Worm (Caenorhabditis elegans) whole organism, mixed stage, embryonic: ENCODE data around the gene B0244.9.

Experiments used
- M03D4.4 ChIP-seq: sonication (generic microtip); optimal IDR thresholded peaks from 2 replicates; lab custom pipeline; 2017; ENCODE audit warnings: mild to moderate bottlenecking, missing genetic modification characterization, missing compliant biosample characterization
- bed-3 ChIP-seq: fragments of 200-800 bp; sonication (Bioruptor generic); optimal IDR thresholded peaks from 3 replicates; lab custom pipeline; 2018; ENCODE audit warnings: mild to moderate bottlenecking, missing genetic modification characterization, moderate library complexity, missing compliant biosample characterization
- blmp-1 ChIP-seq: fragments of 150-350 bp; optimal IDR thresholded peaks from 2 replicates; lab custom pipeline; 2014; ENCODE audit warnings: missing biosample characterization, missing genetic modification characterization
- ceh-39 ChIP-seq: fragments of 150-350 bp; optimal IDR thresholded peaks from 2 replicates; lab custom pipeline; 2014; ENCODE audit warnings: missing biosample characterization, missing genetic modification characterization
- ceh-43 ChIP-seq: fragments of 200-800 bp; sonication (Bioruptor generic); optimal IDR thresholded peaks from 2 replicates; lab custom pipeline; 2018; ENCODE audit warnings: mild to moderate bottlenecking, missing genetic modification characterization, moderate library complexity, missing compliant biosample characterization
- ceh-83 ChIP-seq: fragments of 200-800 bp; sonication (Bioruptor generic); optimal IDR thresholded peaks from 2 replicates; lab custom pipeline; 2018; ENCODE audit warnings: mild to moderate bottlenecking, missing genetic modification characterization, missing compliant biosample characterization
- ces-1 ChIP-seq: fragments of 150-350 bp; optimal IDR thresholded peaks from 2 replicates; lab custom pipeline; 2014; ENCODE audit warnings: missing biosample characterization, missing genetic modification reagents, missing genetic modification characterization
- cnd-1 ChIP-seq: fragments of 200-800 bp; sonication (Bioruptor generic); optimal IDR thresholded peaks from 2 replicates; lab custom pipeline; 2018; ENCODE audit warnings: mild to moderate bottlenecking, missing genetic modification characterization, missing compliant biosample characterization
- drap-1 ChIP-seq: fragments of 200-800 bp; sonication (Bioruptor generic); optimal IDR thresholded peaks from 3 replicates; lab custom pipeline; 2018; ENCODE audit warnings: mild to moderate bottlenecking, missing genetic modification characterization, missing compliant biosample characterization
- elt-1 ChIP-seq: sonication (generic microtip); optimal IDR thresholded peaks from 2 replicates; lab custom pipeline; 2017; ENCODE audit warnings: missing genetic modification characterization, mild to moderate bottlenecking, missing compliant biosample characterization, antibody characterized with exemption, moderate library complexity, borderline replicate concordance; ENCODE audit not compliant: insufficient read depth
- elt-3 ChIP-seq: fragments of 150-350 bp; optimal IDR thresholded peaks from 2 replicates; lab custom pipeline; 2014; ENCODE audit warnings: missing biosample characterization, missing genetic modification characterization
- flh-1 ChIP-seq: fragments of 200-800 bp; sonication (Bioruptor generic); optimal IDR thresholded peaks from 2 replicates; lab custom pipeline; 2018; ENCODE audit warnings: mild to moderate bottlenecking, missing genetic modification characterization, moderate library complexity, missing compliant biosample characterization
- ham-2 ChIP-seq: fragments of 200-800 bp; sonication (Bioruptor generic); optimal IDR thresholded peaks from 2 replicates; lab custom pipeline; 2018; ENCODE audit warnings: mild to moderate bottlenecking, missing genetic modification characterization, missing compliant biosample characterization
- hlh-1 ChIP-seq: fragments of 150-350 bp; optimal IDR thresholded peaks from 2 replicates; lab custom pipeline; 2014; ENCODE audit warnings: missing biosample characterization, missing genetic modification reagents, missing genetic modification characterization
- lin-13 ChIP-seq: fragments of 150-350 bp; optimal IDR thresholded peaks from 2 replicates; lab custom pipeline; 2014; ENCODE audit warnings: missing biosample characterization, missing genetic modification characterization
- lin-32 ChIP-seq: fragments of 200-800 bp; sonication (Bioruptor generic); optimal IDR thresholded peaks from 2 replicates; lab custom pipeline; 2018; ENCODE audit warnings: mild to moderate bottlenecking, missing genetic modification characterization, missing compliant biosample characterization
- lsy-2 ChIP-seq: fragments of 150-350 bp; optimal IDR thresholded peaks from 2 replicates; lab custom pipeline; 2014; ENCODE audit warnings: missing biosample characterization, missing genetic modification characterization
- mab-5 ChIP-seq: fragments of 150-350 bp; optimal IDR thresholded peaks from 2 replicates; lab custom pipeline; 2014; ENCODE audit warnings: missing biosample characterization, missing genetic modification characterization
- mep-1 ChIP-seq: fragments of 150-350 bp; optimal IDR thresholded peaks from 2 replicates; lab custom pipeline; 2017; ENCODE audit warnings: missing biosample characterization, missing genetic modification reagents, missing genetic modification characterization, inconsistent platforms
- mls-2 ChIP-seq: sonication (generic microtip); optimal IDR thresholded peaks from 2 replicates; lab custom pipeline; 2016; ENCODE audit warnings: mild to moderate bottlenecking, missing genetic modification characterization, moderate library complexity, missing compliant biosample characterization
- nhr-12 ChIP-seq: fragments of 150-350 bp; optimal IDR thresholded peaks from 2 replicates; lab custom pipeline; 2014; ENCODE audit warnings: missing biosample characterization, missing genetic modification characterization
- nhr-2 ChIP-seq: fragments of 150-350 bp; optimal IDR thresholded peaks from 2 replicates; lab custom pipeline; 2014; ENCODE audit warnings: missing biosample characterization, missing genetic modification characterization
- nhr-237 ChIP-seq: fragments of 150-350 bp; optimal IDR thresholded peaks from 2 replicates; lab custom pipeline; 2014; ENCODE audit warnings: missing biosample characterization, missing genetic modification characterization
- nhr-28 ChIP-seq: fragments of 150-350 bp; optimal IDR thresholded peaks from 2 replicates; lab custom pipeline; 2014; ENCODE audit warnings: missing biosample characterization, missing genetic modification characterization
- nhr-76 ChIP-seq: sonication (generic microtip); optimal IDR thresholded peaks from 2 replicates; lab custom pipeline; 2017; ENCODE audit warnings: missing biosample characterization, missing genetic modification characterization
- pha-4 ChIP-seq: fragments of 150-350 bp; optimal IDR thresholded peaks from 2 replicates; lab custom pipeline; 2018; ENCODE audit warnings: missing biosample characterization, missing genetic modification reagents, missing genetic modification characterization
- sem-2 ChIP-seq: fragments of 200-800 bp; sonication (Bioruptor generic); optimal IDR thresholded peaks from 2 replicates; lab custom pipeline; 2018; ENCODE audit warnings: mild to moderate bottlenecking, missing genetic modification characterization, missing compliant biosample characterization
- snpc-4 ChIP-seq: fragments of 150-350 bp; optimal IDR thresholded peaks from 2 replicates; lab custom pipeline; 2014; ENCODE audit warnings: missing biosample characterization, missing genetic modification characterization
- sptf-1 ChIP-seq: sonication (generic microtip); optimal IDR thresholded peaks from 2 replicates; lab custom pipeline; 2017; ENCODE audit warnings: mild to moderate bottlenecking, missing genetic modification characterization, moderate library complexity, missing compliant biosample characterization
- tbx-8 ChIP-seq: fragments of 200-800 bp; sonication (Bioruptor generic); optimal IDR thresholded peaks from 2 replicates; lab custom pipeline; 2018; ENCODE audit warnings: mild to moderate bottlenecking, missing genetic modification characterization, moderate library complexity, missing compliant biosample characterization
- unc-120 ChIP-seq: sonication (generic microtip); optimal IDR thresholded peaks from 2 replicates; lab custom pipeline; 2017; ENCODE audit warnings: missing genetic modification characterization, missing compliant biosample characterization; ENCODE audit not compliant: poor library complexity, severe bottlenecking
- unc-39 ChIP-seq: fragments of 150-350 bp; optimal IDR thresholded peaks from 2 replicates; lab custom pipeline; 2014; ENCODE audit warnings: missing biosample characterization, missing genetic modification characterization
- unc-62 ChIP-seq: fragments of 150-350 bp; optimal IDR thresholded peaks from 2 replicates; lab custom pipeline; 2014; ENCODE audit warnings: missing biosample characterization, missing genetic modification reagents, missing genetic modification characterization
- zip-8 ChIP-seq: fragments of 150-350 bp; optimal IDR thresholded peaks from 2 replicates; lab custom pipeline; 2014; ENCODE audit warnings: missing biosample characterization, missing genetic modification characterization
- ztf-11 ChIP-seq: fragments of 150-350 bp; optimal IDR thresholded peaks from 2 replicates; lab custom pipeline; 2014; ENCODE audit warnings: missing biosample characterization, missing genetic modification characterization

Gene B0244.9

DNA sequence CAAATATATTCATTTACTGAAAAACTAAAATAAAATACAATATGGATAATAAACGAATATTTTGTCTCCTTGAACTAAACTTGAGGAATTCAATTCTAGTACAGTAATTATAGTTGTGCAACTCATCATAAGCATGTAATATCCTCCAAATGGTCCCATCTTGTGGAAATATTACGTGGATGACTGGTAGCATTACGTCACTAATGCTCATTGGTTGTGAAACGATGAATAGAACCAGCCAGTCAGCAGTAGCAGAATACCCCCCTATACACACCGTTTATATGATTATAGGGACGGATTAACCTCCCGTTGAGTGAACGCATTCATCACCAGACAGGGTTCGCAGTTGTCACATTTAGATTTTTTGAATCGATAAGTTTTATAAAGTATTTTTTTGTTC lies 12.4 kb downstream of the B0244.9 start:
- TF ChIP-seq cnd-1 (tag; lab: Kevin White, UChicago) (no peak), elt-1 (tag; lab: Kevin White, UChicago) (no peak), ces-1 (GFP tag; lab: Kevin White, UChicago) (peak; percentile 26), ceh-43 (GFP tag; lab: Kevin White, UChicago) (no peak), ham-2 (no peak), blmp-1 (tag; lab: Kevin White, UChicago) (no peak), lsy-2 (tag; lab: Kevin White, UChicago) (no peak), nhr-237 (tag; lab: Kevin White, UChicago) (no peak), nhr-12 (tag; lab: Kevin White, UChicago) (no peak), snpc-4 (no peak), lin-32 (GFP tag; lab: Kevin White, UChicago) (no peak), M03D4.4 (tag; lab: Kevin White, UChicago) (no peak), elt-3 (tag; lab: Kevin White, UChicago) (no peak), lin-13 (tag; lab: Kevin White, UChicago) (no peak), ceh-83 (GFP tag; lab: Kevin White, UChicago) (no peak), ceh-39 (peak; percentile 50), sptf-1 (tag; lab: Kevin White, UChicago) (no peak), nhr-2 (tag; lab: Kevin White, UChicago) (peak; percentile 91), mab-5 (tag; lab: Kevin White, UChicago) (no peak), bed-3 (GFP tag; lab: Kevin White, UChicago) (no peak), nhr-28 (tag; lab: Kevin White, UChicago) (no peak), mls-2 (tag; lab: Kevin White, UChicago) (no peak), zip-8 (tag; lab: Kevin White, UChicago) (peak; percentile 89), unc-39 (tag; lab: Kevin White, UChicago) (no peak), unc-62 (GFP tag; lab: Kevin White, UChicago) (peak; percentile 23), sem-2 (no peak), mep-1 (no peak), unc-120 (no peak), tbx-8 (no peak), hlh-1 (no peak), flh-1 (GFP tag; lab: Kevin White, UChicago) (no peak), ztf-11 (tag; lab: Kevin White, UChicago) (peak; percentile 6), pha-4 (tag; lab: Kevin White, UChicago) (no peak), drap-1 (GFP tag; lab: Kevin White, UChicago) (no peak), nhr-76 (tag; lab: Kevin White, UChicago) (no peak)

DNA sequence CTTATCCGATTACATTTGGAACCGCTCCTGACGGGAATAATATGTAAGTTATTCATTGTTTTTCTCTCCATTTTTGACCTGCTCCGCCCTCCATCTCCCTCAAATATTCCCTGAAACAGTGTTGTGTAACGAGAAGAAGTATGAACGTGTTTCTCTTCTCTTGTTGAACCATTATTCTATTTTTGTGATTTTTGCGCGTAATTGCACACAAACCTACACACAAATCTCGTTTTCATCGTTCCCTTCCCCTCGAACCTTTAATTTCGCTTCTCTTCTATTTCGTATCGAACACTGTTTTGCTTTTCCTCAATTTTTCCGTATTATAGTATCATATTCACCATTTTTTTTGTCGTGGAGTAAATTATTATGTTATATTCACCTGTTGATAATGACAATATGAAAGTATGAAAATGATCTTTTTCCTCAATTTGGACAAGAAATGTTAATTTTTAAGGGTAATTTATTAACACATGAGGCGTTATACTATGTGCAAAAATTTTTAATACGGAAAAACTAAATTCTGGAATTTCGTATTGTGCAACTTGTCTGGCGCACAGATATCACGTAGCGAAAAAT lies 13.6 kb downstream of the B0244.9 start:
- TF ChIP-seq ces-1 (GFP tag; lab: Kevin White, UChicago): no peak
- no peak for TF ChIP-seq sptf-1 (tag; lab: Kevin White, UChicago)
- TF ChIP-seq ceh-43 (GFP tag; lab: Kevin White, UChicago): no peak
- no peak for TF ChIP-seq nhr-12 (tag; lab: Kevin White, UChicago)
- no peak for TF ChIP-seq nhr-2 (tag; lab: Kevin White, UChicago)
- no peak for TF ChIP-seq bed-3 (GFP tag; lab: Kevin White, UChicago)
- no peak for TF ChIP-seq ham-2
- no peak for TF ChIP-seq ceh-39
- no peak for TF ChIP-seq sem-2
- TF ChIP-seq flh-1 (GFP tag; lab: Kevin White, UChicago): no peak
- TF ChIP-seq nhr-237 (tag; lab: Kevin White, UChicago): no peak
- TF ChIP-seq drap-1 (GFP tag; lab: Kevin White, UChicago): no peak
- TF ChIP-seq lin-32 (GFP tag; lab: Kevin White, UChicago): no peak
- no peak for TF ChIP-seq nhr-76 (tag; lab: Kevin White, UChicago)
- TF ChIP-seq tbx-8: no peak

DNA sequence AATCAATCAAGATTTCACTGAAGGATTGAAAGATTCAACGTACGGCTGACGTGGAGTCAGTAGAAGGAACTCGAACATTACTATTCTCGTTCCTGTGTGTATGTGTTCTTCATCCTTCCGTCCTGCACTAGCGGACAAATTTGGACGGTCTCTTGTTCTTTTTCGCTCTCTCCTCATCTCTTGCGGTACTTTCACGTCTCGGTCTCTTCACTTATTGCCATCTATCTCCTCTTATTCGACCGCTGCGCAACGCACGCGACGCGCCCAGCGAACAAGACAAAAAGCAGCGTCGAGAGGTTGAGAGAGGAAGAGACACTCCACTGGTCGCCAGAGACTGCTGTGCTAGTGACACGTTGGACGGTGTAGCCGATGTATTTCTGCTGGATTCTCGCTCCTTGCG lies 15.4 kb downstream of the B0244.9 start:
- TF ChIP-seq nhr-237 (tag; lab: Kevin White, UChicago) (peak; percentile 54), unc-62 (GFP tag; lab: Kevin White, UChicago) (peak; percentile 68), mls-2 (tag; lab: Kevin White, UChicago) (peak; percentile 33), nhr-2 (tag; lab: Kevin White, UChicago) (peak; percentile 3), elt-3 (tag; lab: Kevin White, UChicago) (no peak), ztf-11 (tag; lab: Kevin White, UChicago) (peak; percentile 40), lsy-2 (tag; lab: Kevin White, UChicago) (peak; percentile 53), nhr-28 (tag; lab: Kevin White, UChicago) (no peak), flh-1 (GFP tag; lab: Kevin White, UChicago) (no peak), tbx-8 (no peak), ces-1 (GFP tag; lab: Kevin White, UChicago) (peak; percentile 80), M03D4.4 (tag; lab: Kevin White, UChicago) (no peak), snpc-4 (no peak), mep-1 (peak; percentile 88), sptf-1 (tag; lab: Kevin White, UChicago) (peak; percentile 30), ham-2 (peak; percentile 91), nhr-12 (tag; lab: Kevin White, UChicago) (no peak), unc-39 (tag; lab: Kevin White, UChicago) (no peak), elt-1 (tag; lab: Kevin White, UChicago) (peak; percentile 41), blmp-1 (tag; lab: Kevin White, UChicago) (no peak), drap-1 (GFP tag; lab: Kevin White, UChicago) (peak; percentile 38), mab-5 (tag; lab: Kevin White, UChicago) (no peak), unc-120 (peak; percentile 86), sem-2 (no peak), ceh-43 (GFP tag; lab: Kevin White, UChicago) (no peak), zip-8 (tag; lab: Kevin White, UChicago) (peak; percentile 25), cnd-1 (tag; lab: Kevin White, UChicago) (no peak), nhr-76 (tag; lab: Kevin White, UChicago) (no peak), lin-13 (tag; lab: Kevin White, UChicago) (peak; percentile 50), hlh-1 (peak; percentile 42), bed-3 (GFP tag; lab: Kevin White, UChicago) (no peak), ceh-39 (peak; percentile 48), lin-32 (GFP tag; lab: Kevin White, UChicago) (no peak), pha-4 (tag; lab: Kevin White, UChicago) (peak; percentile 78), ceh-83 (GFP tag; lab: Kevin White, UChicago) (no peak)
